Fruit fly (Drosophila melanogaster) whole organism, wandering third instar larva: ENCODE data around the gene S-Lap3.

Experiments used
- CG32264 ChIP-seq: fragments of 200-800 bp; sonication (Bioruptor generic); optimal IDR thresholded peaks from 2 replicates; lab custom pipeline; 2016; ENCODE audit warnings: missing biosample characterization, missing genetic modification characterization
- CG9705 ChIP-seq: fragments of 200-800 bp; sonication (Bioruptor generic); optimal IDR thresholded peaks from 2 replicates; lab custom pipeline; 2018; ENCODE audit warnings: missing biosample characterization, mild to moderate bottlenecking, missing genetic modification characterization
- Dfd ChIP-seq: fragments of >200 bp; optimal IDR thresholded peaks from 2 replicates; lab custom pipeline; 2017; ENCODE audit warnings: missing biosample characterization, missing genetic modification characterization
- Hr78 ChIP-seq: fragments of >200 bp; optimal IDR thresholded peaks from 2 replicates; lab custom pipeline; 2017; ENCODE audit warnings: missing biosample characterization, missing genetic modification characterization
- Rel ChIP-seq, 2 experiments: fragments of 200-800 bp; sonication (Bioruptor generic) in 1 of 2; optimal IDR thresholded peaks; 2 replicates in 1 of 2; 3 replicates in 1 of 2; lab custom pipeline; 2016 to 2019; ENCODE audit warnings: mild to moderate bottlenecking in 2 of 2, missing biosample characterization in 2 of 2, missing genetic modification characterization in 2 of 2, moderate library complexity in 1 of 2
- Sp1 ChIP-seq: fragments of 200-800 bp; sonication (Bioruptor generic); optimal IDR thresholded peaks from 3 replicates; lab custom pipeline; 2019; ENCODE audit warnings: missing biosample characterization, mild to moderate bottlenecking, missing genetic modification characterization, moderate library complexity
- br ChIP-seq: fragments of 200-800 bp; sonication (Bioruptor generic); optimal IDR thresholded peaks from 2 replicates; lab custom pipeline; 2016; ENCODE audit warnings: missing biosample characterization, missing genetic modification characterization
- dsf ChIP-seq: sonication (Bioruptor generic); optimal IDR thresholded peaks from 2 replicates; lab custom pipeline; 2016; ENCODE audit warnings: missing biosample characterization, missing genetic modification characterization, borderline replicate concordance
- fru ChIP-seq: fragments of 200-800 bp; sonication (Bioruptor generic); optimal IDR thresholded peaks from 3 replicates; lab custom pipeline; 2016; ENCODE audit warnings: missing biosample characterization, mild to moderate bottlenecking, missing genetic modification characterization
- rgr ChIP-seq: fragments of 200-800 bp; sonication (Bioruptor generic); optimal IDR thresholded peaks from 3 replicates; lab custom pipeline; 2016; ENCODE audit warnings: missing biosample characterization, mild to moderate bottlenecking, missing genetic modification characterization
- sv ChIP-seq: fragments of 200-800 bp; sonication (Bioruptor generic); optimal IDR thresholded peaks from 3 replicates; lab custom pipeline; 2016; ENCODE audit warnings: missing biosample characterization, missing genetic modification characterization
- usp ChIP-seq: fragments of >200 bp; optimal IDR thresholded peaks from 2 replicates; lab custom pipeline; 2017; ENCODE audit warnings: missing biosample characterization, missing genetic modification characterization

- TF ChIP-seq fru (GFP tag; lab: Kevin White, UChicago), result no peak
- no peak for TF ChIP-seq Hr78
- no peak for TF ChIP-seq br (GFP tag; lab: Kevin White, UChicago)
- no peak for TF ChIP-seq Sp1 (GFP tag; lab: Kevin White, UChicago)
- TF ChIP-seq Dfd, result no peak
- TF ChIP-seq CG32264 (GFP tag; lab: Kevin White, UChicago), result no peak
- no peak for TF ChIP-seq dsf
- no peak for TF ChIP-seq rgr (GFP tag; lab: Kevin White, UChicago)
- no peak for TF ChIP-seq Rel (GFP tag; optimal IDR thresholded peaks at IDR 0.05; lab: Kevin White, UChicago)
- no peak for TF ChIP-seq Rel (tag; optimal IDR thresholded peaks at IDR 0.05; lab: Kevin White, UChicago)
- no peak for TF ChIP-seq usp (GFP tag; lab: Kevin White, UChicago)
- TF ChIP-seq CG9705, result no peak
- TF ChIP-seq sv (GFP tag; lab: Kevin White, UChicago), result no peak
Observed at dm6 chr3L:10428746-10429145, 36.2 kb upstream of the S-Lap3 start.
